Worm (Caenorhabditis elegans) whole organism, late embryonic: ENCODE results near the gene C13A10.2.

Experiments used
- ceh-31 ChIP-seq: sonication (generic microtip); optimal IDR thresholded peaks from 2 replicates; lab custom pipeline; 2016; ENCODE audit warnings: missing genetic modification characterization, missing compliant biosample characterization
- ceh-45 ChIP-seq: fragments of 200-800 bp; sonication (Bioruptor generic); IDR thresholded peaks from 2 replicates; pipeline ENCODE4 v1.3.6; 2022; ENCODE audit warnings: missing genetic modification reagents, missing genetic modification characterization, missing compliant biosample characterization
- ceh-9 ChIP-seq: sonication (generic microtip); optimal IDR thresholded peaks from 2 replicates; lab custom pipeline; 2016; ENCODE audit warnings: mild to moderate bottlenecking, missing genetic modification characterization, inconsistent platforms, missing compliant biosample characterization
- che-1 ChIP-seq: sonication (generic microtip); optimal IDR thresholded peaks from 2 replicates; lab custom pipeline; 2016; ENCODE audit warnings: mild to moderate bottlenecking, missing genetic modification characterization, missing compliant biosample characterization
- dve-1 ChIP-seq: sonication (generic microtip); optimal IDR thresholded peaks from 2 replicates; lab custom pipeline; 2017; ENCODE audit warnings: antibody characterized with exemption, mild to moderate bottlenecking, missing genetic modification characterization, missing compliant biosample characterization
- fkh-10 ChIP-seq: fragments of 150-350 bp; optimal IDR thresholded peaks from 2 replicates; lab custom pipeline; 2014; ENCODE audit warnings: missing biosample characterization, missing genetic modification reagents, missing genetic modification characterization
- nhr-11 ChIP-seq: fragments of 150-350 bp; optimal IDR thresholded peaks from 2 replicates; lab custom pipeline; 2014; ENCODE audit warnings: missing biosample characterization, missing genetic modification characterization
- pag-3 ChIP-seq: sonication (generic microtip); optimal IDR thresholded peaks from 2 replicates; lab custom pipeline; 2016; ENCODE audit warnings: missing compliant biosample characterization, missing genetic modification characterization, borderline replicate concordance
- pqm-1 ChIP-seq: sonication (generic microtip); optimal IDR thresholded peaks from 2 replicates; lab custom pipeline; 2016; ENCODE audit warnings: missing genetic modification characterization, missing compliant biosample characterization

- TF ChIP-seq pag-3 (no peak), ceh-9 (no peak), ceh-45 (GFP tag; lab: Robert Waterston, UW) (no peak), dve-1 (tag; lab: Kevin White, UChicago) (no peak), che-1 (no peak), ceh-31 (tag; lab: Kevin White, UChicago) (no peak), nhr-11 (tag; lab: Kevin White, UChicago) (no peak), pqm-1 (no peak), fkh-10 (GFP tag; lab: Kevin White, UChicago) (no peak)
Measured at ce11 chrII:1343748-1344147, 14.1 kb downstream of the C13A10.2 start.
